Fruit fly (Drosophila melanogaster): ENCODE data around the gene CG9855.

DNA sequence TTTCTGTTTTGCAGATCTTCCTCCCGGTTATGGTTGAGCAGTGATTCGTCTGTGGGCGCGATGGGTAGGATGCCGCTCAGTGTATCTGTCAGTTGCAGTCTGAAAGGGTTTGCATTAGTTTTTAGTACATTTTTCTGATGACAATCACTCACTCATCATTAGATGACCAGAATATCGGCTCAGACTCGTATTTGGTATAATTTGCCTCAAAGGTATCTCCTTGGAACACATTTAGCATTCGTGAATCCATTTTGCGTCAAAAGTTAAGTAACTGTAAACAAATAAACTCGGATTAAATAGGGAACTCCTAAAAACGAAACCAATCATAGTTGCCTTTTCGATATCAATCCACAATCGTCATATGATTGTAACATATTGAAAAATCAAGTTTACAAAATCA is 29.1 kb upstream of the CG9855 start, which contains the start of gene CG31525:
- no peak for TF ChIP-seq CG8478 (optimal IDR thresholded peaks at IDR 0.05)
- no peak for TF ChIP-seq CTCF (optimal IDR thresholded peaks at IDR 0.05)

Measured in S2 (cell line).